Worm (Caenorhabditis elegans) whole organism, young adult: ENCODE data around the gene C09F5.3.

Source experiments
- Y67H2A.10 ChIP-seq: fragments of 200-800 bp; sonication (Bioruptor generic); conservative IDR thresholded peaks from 2 replicates; pipeline ENCODE4 v1.3.6; 2022; ENCODE audit warnings: missing genetic modification reagents, missing genetic modification characterization, missing compliant biosample characterization
- ceh-100 ChIP-seq: fragments of 200-800 bp; sonication (Bioruptor generic); IDR thresholded peaks from 2 replicates; pipeline ENCODE4 v1.3.6; 2022; ENCODE audit warnings: missing genetic modification reagents, missing genetic modification characterization, missing compliant biosample characterization
- die-1 ChIP-seq: sonication (generic microtip); optimal IDR thresholded peaks from 2 replicates; lab custom pipeline; 2016; ENCODE audit warnings: missing genotype, mild to moderate bottlenecking, missing genetic modification characterization, missing compliant biosample characterization
- madf-6 ChIP-seq: fragments of 200-800 bp; sonication (Bioruptor generic); IDR thresholded peaks from 2 replicates; pipeline ENCODE4 v1.3.6; 2022; ENCODE audit warnings: missing genetic modification reagents, missing genetic modification characterization, missing compliant biosample characterization
- somi-1 ChIP-seq: fragments of 200-800 bp; sonication (Bioruptor generic); optimal IDR thresholded peaks from 2 replicates; lab custom pipeline; 2018; ENCODE audit warnings: mild to moderate bottlenecking, missing genetic modification characterization, missing compliant biosample characterization
- tbp1 ChIP-seq: fragments of 200-800 bp; sonication (Bioruptor generic); optimal IDR thresholded peaks from 2 replicates; lab custom pipeline; 2018; ENCODE audit warnings: mild to moderate bottlenecking, missing genetic modification characterization, missing compliant biosample characterization
- unc-130 ChIP-seq: sonication (generic microtip); optimal IDR thresholded peaks from 2 replicates; lab custom pipeline; 2016; ENCODE audit warnings: missing genetic modification reagents, missing genetic modification characterization, missing compliant biosample characterization

DNA sequence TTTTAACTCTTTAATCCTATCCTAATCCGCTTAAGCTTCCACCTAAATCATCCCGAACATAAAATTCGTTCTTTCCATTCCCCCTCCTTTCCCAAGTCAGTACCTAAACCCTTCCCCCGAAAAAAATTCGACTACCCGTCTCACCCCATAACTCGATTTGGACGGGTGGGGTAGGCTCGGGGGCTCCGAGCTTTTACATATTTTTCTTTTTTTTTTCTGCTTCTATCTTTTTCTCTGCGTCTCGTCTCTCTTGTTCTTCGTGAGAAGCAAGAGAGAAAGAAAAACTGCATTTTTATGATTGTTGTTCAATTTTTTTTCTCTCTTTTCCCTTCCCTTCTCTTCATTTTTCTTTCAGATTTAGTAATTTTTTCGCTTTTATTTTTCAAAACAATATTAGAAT lies 10.3 kb upstream of the C09F5.3 start:
- TF ChIP-seq somi-1 (no peak), tbp1 (GFP tag; lab: Kevin White, UChicago) (no peak), ceh-100 (no peak), unc-130 (GFP tag; lab: Kevin White, UChicago) (no peak), madf-6 (GFP tag; lab: Robert Waterston, UW) (no peak), die-1 (no peak), Y67H2A.10 (GFP tag; lab: Robert Waterston, UW) (no peak)
